Worm (Caenorhabditis elegans) whole organism, early embryonic: ENCODE data around the gene F56A8.9.

Experiments used
- B0310.2 ChIP-seq: sonication (generic microtip); optimal IDR thresholded peaks from 2 replicates; lab custom pipeline; 2016; ENCODE audit warnings: mild to moderate bottlenecking, missing genetic modification characterization, missing compliant biosample characterization
- ceh-36 ChIP-seq: sonication (generic microtip); optimal IDR thresholded peaks from 2 replicates; lab custom pipeline; 2016; ENCODE audit warnings: missing genetic modification characterization, inconsistent platforms, missing compliant biosample characterization
- tra-4 ChIP-seq: sonication (generic microtip); optimal IDR thresholded peaks from 2 replicates; lab custom pipeline; 2017; ENCODE audit warnings: missing genetic modification characterization, missing compliant biosample characterization

- no peak for TF ChIP-seq ceh-36 (tag; lab: Kevin White, UChicago)
- TF ChIP-seq B0310.2 (tag; lab: Kevin White, UChicago): no peak
- no peak for TF ChIP-seq tra-4 (tag; lab: Kevin White, UChicago)
These were observed 21.3 kb downstream of the F56A8.9 start for ce11 chrIII:13275784-13276183.
